Worm (Caenorhabditis elegans) whole organism, midembryonic: Measurements from ENCODE around the gene cest-17.

Experiments used
- T22C8.4 ChIP-seq: fragments of 200-800 bp; sonication (Bioruptor generic); IDR thresholded peaks from 2 replicates; pipeline ENCODE4 v1.3.6; 2022; ENCODE audit warnings: missing genetic modification characterization, missing compliant biosample characterization
- cog-1 ChIP-seq: sonication (generic microtip); optimal IDR thresholded peaks from 2 replicates; lab custom pipeline; 2016; ENCODE audit warnings: missing genetic modification characterization, missing compliant biosample characterization
- flt-1 ChIP-seq: fragments of 200-800 bp; sonication (Bioruptor generic); IDR thresholded peaks from 2 replicates; pipeline ENCODE4 v1.3.6; 2022; ENCODE audit warnings: missing genetic modification characterization, missing compliant biosample characterization
- klf-2 ChIP-seq: fragments of 200-800 bp; sonication (Bioruptor generic); conservative IDR thresholded peaks from 2 replicates; pipeline ENCODE4 v1.3.6; 2022; ENCODE audit warnings: missing genetic modification reagents, missing genetic modification characterization, missing compliant biosample characterization
- med-1 ChIP-seq: sonication (generic microtip); optimal IDR thresholded peaks from 2 replicates; lab custom pipeline; 2017; ENCODE audit warnings: missing genetic modification characterization, mild to moderate bottlenecking, missing compliant biosample characterization, antibody characterized with exemption, missing genetic modification reagents; ENCODE audit not compliant: insufficient read depth
- ref-1 ChIP-seq: fragments of 200-800 bp; sonication (Bioruptor generic); conservative IDR thresholded peaks from 2 replicates; pipeline ENCODE4 v1.3.6; 2022; ENCODE audit warnings: missing genetic modification reagents, missing genetic modification characterization, missing compliant biosample characterization
- tab-1 ChIP-seq: fragments of 200-800 bp; sonication (Bioruptor generic); IDR thresholded peaks from 2 replicates; pipeline ENCODE4 v1.3.6; 2022; ENCODE audit warnings: missing genetic modification characterization, missing compliant biosample characterization
- ztf-23 ChIP-seq: fragments of 200-800 bp; sonication (Bioruptor generic); IDR thresholded peaks from 2 replicates; pipeline ENCODE4 v1.3.6; 2022; ENCODE audit warnings: missing genetic modification reagents, missing genetic modification characterization, missing compliant biosample characterization
- ztf-29 ChIP-seq: fragments of 200-800 bp; sonication (Bioruptor generic); IDR thresholded peaks from 2 replicates; pipeline ENCODE4 v1.3.6; 2022; ENCODE audit warnings: missing genetic modification reagents, missing genetic modification characterization, missing compliant biosample characterization

Gene cest-17

DNA sequence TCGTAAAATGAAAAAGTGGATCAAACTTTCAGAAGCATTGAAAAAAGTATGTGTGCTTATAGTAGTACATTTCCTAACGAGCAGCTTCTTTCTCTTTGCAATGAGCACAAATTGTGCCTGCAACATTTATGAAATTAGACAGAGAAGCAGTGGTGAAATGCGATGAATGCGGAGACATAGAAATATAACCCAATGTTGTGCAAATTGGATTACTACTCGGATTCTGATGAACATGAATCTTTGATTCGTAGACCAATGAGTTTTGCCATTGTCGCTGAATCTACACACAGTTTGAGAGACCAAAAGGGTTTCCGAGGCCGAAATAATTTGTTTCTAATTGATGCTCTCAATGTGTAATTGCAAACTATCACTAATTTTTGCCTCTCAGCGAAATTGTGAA lies 50.8 kb downstream of the cest-17 start:
- TF ChIP-seq klf-2 (no peak), cog-1 (tag; lab: Kevin White, UChicago) (no peak), flt-1 (GFP tag; lab: Robert Waterston, UW) (no peak), ref-1 (GFP tag; lab: Robert Waterston, UW) (no peak), tab-1 (no peak)

ce11 chrV:8254973-8255372 lies 51.8 kb downstream of the cest-17 start:
- TF ChIP-seq ztf-29 (GFP tag; lab: Robert Waterston, UW) (no peak), ref-1 (GFP tag; lab: Robert Waterston, UW) (no peak), ztf-23 (GFP tag; lab: Robert Waterston, UW) (no peak), med-1 (GFP tag; lab: Kevin White, UChicago) (no peak), T22C8.4 (GFP tag; lab: Robert Waterston, UW) (no peak), klf-2 (no peak), flt-1 (GFP tag; lab: Robert Waterston, UW) (no peak), tab-1 (no peak), cog-1 (tag; lab: Kevin White, UChicago) (no peak)
